Worm (Caenorhabditis elegans): ENCODE results near the gene F55C9.14.

ce11 chrV:19296723-19297122, 2.6 kb upstream of the F55C9.14 start, which contains the start of gene F55C9.6:
- TF ChIP-seq daf-12 (tag; optimal IDR thresholded peaks at IDR 0.05) (no peak), nhr-11 (tag; optimal IDR thresholded peaks at IDR 0.05) (no peak), nhr-10 (tag; optimal IDR thresholded peaks at IDR 0.05) (no peak), unc-130 (GFP tag; optimal IDR thresholded peaks at IDR 0.05) (no peak), zip-2 (tag; optimal IDR thresholded peaks at IDR 0.05) (no peak), mdl-1 (tag; optimal IDR thresholded peaks at IDR 0.05) (no peak), F37D6.2 (tag; optimal IDR thresholded peaks at IDR 0.05) (no peak), nhr-237 (tag; optimal IDR thresholded peaks at IDR 0.05) (no peak), lin-39 (tag; optimal IDR thresholded peaks at IDR 0.05) (no peak), ama-1 (optimal IDR thresholded peaks at IDR 0.05) (no peak), unc-39 (tag; optimal IDR thresholded peaks at IDR 0.05) (no peak), ztf-11 (tag; optimal IDR thresholded peaks at IDR 0.05) (no peak), nhr-28 (tag; optimal IDR thresholded peaks at IDR 0.05) (no peak), pqm-1 (tag; optimal IDR thresholded peaks at IDR 0.05) (no peak)

Measured in whole organism, L4 larva.